Worm (Caenorhabditis elegans): ENCODE results near the gene vglu-3.
"Not testable (repeated sequence)": the region's sequence is repeated elsewhere in the genome, so short reads cannot be mapped to it uniquely, and the experiment has no call there.

Gene vglu-3

ce11 chrIII:10261256-10261655 is 38.9 kb upstream of the vglu-3 start:
- no peak for TF ChIP-seq nhr-28 (tag; optimal IDR thresholded peaks at IDR 0.05)
- TF ChIP-seq tbx-8 (GFP tag; optimal IDR thresholded peaks at IDR 0.05) = no peak
- TF ChIP-seq zip-8 (tag; optimal IDR thresholded peaks at IDR 0.05) = peak; percentile 49

- no peak for TF ChIP-seq lin-13 (tag; optimal IDR thresholded peaks at IDR 0.05)
- no peak for TF ChIP-seq mls-2 (tag; optimal IDR thresholded peaks at IDR 0.05)
- no peak for TF ChIP-seq pha-4 (tag; optimal IDR thresholded peaks at IDR 0.05)
- no peak for TF ChIP-seq elt-1 (tag; optimal IDR thresholded peaks at IDR 0.05; ENCODE audit: borderline replicate concordance, insufficient read depth)
- no peak for TF ChIP-seq lin-32 (GFP tag; optimal IDR thresholded peaks at IDR 0.05)
- no peak for TF ChIP-seq cnd-1 (tag; optimal IDR thresholded peaks at IDR 0.05)
- TF ChIP-seq nhr-12 (tag; optimal IDR thresholded peaks at IDR 0.05) = no peak
- TF ChIP-seq unc-62 (GFP tag; optimal IDR thresholded peaks at IDR 0.05) = no peak
- no peak for TF ChIP-seq sem-2 (GFP tag; optimal IDR thresholded peaks at IDR 0.05)
- no peak for TF ChIP-seq nhr-28 (tag; optimal IDR thresholded peaks at IDR 0.05)
- TF ChIP-seq mab-5 (tag; optimal IDR thresholded peaks at IDR 0.05) = no peak
- no peak for TF ChIP-seq zip-8 (tag; optimal IDR thresholded peaks at IDR 0.05)
These were observed 38.5 kb upstream of the vglu-3 start, which contains the start of gene bbs-5 for ce11 chrIII:10261682-10262081. Gene bbs-5 (minus strand): TSS chrIII:10261782.

- TF ChIP-seq bed-3 (GFP tag; optimal IDR thresholded peaks at IDR 0.05); hlh-1 (tag; optimal IDR thresholded peaks at IDR 0.05); nhr-12 (tag; optimal IDR thresholded peaks at IDR 0.05): not testable (repeated sequence)
These were observed 33.4 kb upstream of the vglu-3 start, which contains the start of gene inpp-4B for ce11 chrIII:10266824-10267223. Gene inpp-4B (minus strand): TSS chrIII:10266877.

ce11 chrIII:10270778-10271307 is 29.3 kb upstream of the vglu-3 start, which contains the start of gene cnk-1:
Gene cnk-1 (plus strand): TSS chrIII:10271257.
- TF ChIP-seq ces-1 (GFP tag; optimal IDR thresholded peaks at IDR 0.05) (peak; percentile 10), sptf-1 (tag; optimal IDR thresholded peaks at IDR 0.05) (peak; percentile 41), lin-32 (GFP tag; optimal IDR thresholded peaks at IDR 0.05) (no peak), M03D4.4 (tag; optimal IDR thresholded peaks at IDR 0.05) (no peak), lsy-2 (tag; optimal IDR thresholded peaks at IDR 0.05) (peak; percentile 22), mls-2 (tag; optimal IDR thresholded peaks at IDR 0.05) (peak; percentile 13), ceh-43 (GFP tag; optimal IDR thresholded peaks at IDR 0.05) (no peak), drap-1 (GFP tag; optimal IDR thresholded peaks at IDR 0.05) (peak; percentile 5), mep-1 (tag; optimal IDR thresholded peaks at IDR 0.05) (peak; percentile 13), ham-2 (GFP tag; optimal IDR thresholded peaks at IDR 0.05) (no peak), hlh-1 (tag; optimal IDR thresholded peaks at IDR 0.05) (no peak), elt-3 (tag; optimal IDR thresholded peaks at IDR 0.05) (no peak), pha-4 (tag; optimal IDR thresholded peaks at IDR 0.05) (peak; percentile 17), unc-62 (GFP tag; optimal IDR thresholded peaks at IDR 0.05) (no peak), ceh-39 (tag; optimal IDR thresholded peaks at IDR 0.05) (peak; percentile 11), unc-120 (tag; optimal IDR thresholded peaks at IDR 0.05; ENCODE audit: poor library complexity, severe bottlenecking) (no peak)

- TF ChIP-seq ceh-43 (GFP tag; optimal IDR thresholded peaks at IDR 0.05) = no peak
- no peak for TF ChIP-seq cnd-1 (tag; optimal IDR thresholded peaks at IDR 0.05)
- no peak for TF ChIP-seq blmp-1 (tag; optimal IDR thresholded peaks at IDR 0.05)
- no peak for TF ChIP-seq drap-1 (GFP tag; optimal IDR thresholded peaks at IDR 0.05)
- no peak for TF ChIP-seq nhr-237 (tag; optimal IDR thresholded peaks at IDR 0.05)
- TF ChIP-seq unc-39 (tag; optimal IDR thresholded peaks at IDR 0.05) = no peak
- no peak for TF ChIP-seq ces-1 (GFP tag; optimal IDR thresholded peaks at IDR 0.05)
- TF ChIP-seq lsy-2 (tag; optimal IDR thresholded peaks at IDR 0.05) = no peak
- TF ChIP-seq lin-32 (GFP tag; optimal IDR thresholded peaks at IDR 0.05) = no peak
- TF ChIP-seq mab-5 (tag; optimal IDR thresholded peaks at IDR 0.05) = no peak
- no peak for TF ChIP-seq pha-4 (tag; optimal IDR thresholded peaks at IDR 0.05)
These were observed 28.4 kb upstream of the vglu-3 start for ce11 chrIII:10271807-10272206.

- TF ChIP-seq lin-13 (tag; optimal IDR thresholded peaks at IDR 0.05) = no peak
- no peak for TF ChIP-seq nhr-237 (tag; optimal IDR thresholded peaks at IDR 0.05)
- no peak for TF ChIP-seq ztf-11 (tag; optimal IDR thresholded peaks at IDR 0.05)
- no peak for TF ChIP-seq zip-8 (tag; optimal IDR thresholded peaks at IDR 0.05)
- TF ChIP-seq mab-5 (tag; optimal IDR thresholded peaks at IDR 0.05) = no peak
- TF ChIP-seq unc-39 (tag; optimal IDR thresholded peaks at IDR 0.05) = no peak
- TF ChIP-seq mls-2 (tag; optimal IDR thresholded peaks at IDR 0.05) = no peak
- TF ChIP-seq nhr-76 (tag; optimal IDR thresholded peaks at IDR 0.05) = no peak
- no peak for TF ChIP-seq snpc-4 (tag; optimal IDR thresholded peaks at IDR 0.05)
- no peak for TF ChIP-seq mep-1 (tag; optimal IDR thresholded peaks at IDR 0.05)
- no peak for TF ChIP-seq sem-2 (GFP tag; optimal IDR thresholded peaks at IDR 0.05)
- TF ChIP-seq ham-2 (GFP tag; optimal IDR thresholded peaks at IDR 0.05) = no peak
- no peak for TF ChIP-seq ces-1 (GFP tag; optimal IDR thresholded peaks at IDR 0.05)
These were observed 21.4 kb upstream of the vglu-3 start, which contains the start of gene pad-2 for ce11 chrIII:10278826-10279225. Gene pad-2 (plus strand): TSS chrIII:10279126.

Measured in whole organism, mixed stage, embryonic.